Worm (Caenorhabditis elegans) whole organism, late embryonic: ENCODE data around the gene T25B6.4.

ENCODE experiments used
- K09A11.1 ChIP-seq: sonication (generic microtip); optimal IDR thresholded peaks from 2 replicates; lab custom pipeline; 2017; ENCODE audit warnings: antibody characterized with exemption, mild to moderate bottlenecking, missing genetic modification characterization, missing compliant biosample characterization; ENCODE audit not compliant: insufficient read depth
- T23F11.4 ChIP-seq: fragments of 200-800 bp; sonication (Bioruptor generic); optimal IDR thresholded peaks from 2 replicates; lab custom pipeline; 2018; ENCODE audit warnings: mild to moderate bottlenecking, missing genetic modification characterization, missing compliant biosample characterization
- ahr-1 ChIP-seq: sonication (generic microtip); optimal IDR thresholded peaks from 2 replicates; lab custom pipeline; 2016; ENCODE audit warnings: missing genetic modification characterization, missing compliant biosample characterization
- ceh-45 ChIP-seq: fragments of 200-800 bp; sonication (Bioruptor generic); IDR thresholded peaks from 2 replicates; pipeline ENCODE4 v1.3.6; 2022; ENCODE audit warnings: missing genetic modification reagents, missing genetic modification characterization, missing compliant biosample characterization
- pha-4 ChIP-seq: fragments of 150-350 bp; optimal IDR thresholded peaks from 2 replicates; lab custom pipeline; 2018; ENCODE audit warnings: missing biosample characterization, missing genetic modification reagents, missing genetic modification characterization
- pros-1 ChIP-seq: fragments of 150-350 bp; optimal IDR thresholded peaks from 2 replicates; lab custom pipeline; 2014; ENCODE audit warnings: missing biosample characterization, missing genetic modification reagents, missing genetic modification characterization

DNA sequence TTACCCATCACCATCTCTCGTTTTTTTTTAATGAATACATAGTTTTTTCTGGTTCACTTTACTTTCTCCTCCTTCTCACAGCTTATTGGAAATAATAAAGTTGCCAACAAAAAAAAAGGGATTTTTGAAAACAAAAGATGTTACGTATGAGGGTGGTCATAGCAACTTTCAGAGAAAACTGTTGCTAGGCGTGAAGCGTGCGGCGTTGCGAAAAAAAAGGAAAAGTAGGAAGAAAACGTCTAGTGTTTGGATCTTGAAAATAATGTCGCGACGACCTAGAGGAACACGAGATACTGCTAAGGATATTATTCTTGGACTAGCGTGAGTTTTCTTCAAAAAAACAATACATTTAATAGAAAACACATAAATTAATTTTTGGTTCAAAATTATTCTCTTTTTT, 16.7 kb upstream of the T25B6.4 start, which contains the start of gene C24A3.1:
- TF ChIP-seq ahr-1, result no peak
- TF ChIP-seq ceh-45, result no peak
- TF ChIP-seq pros-1, result no peak
- TF ChIP-seq pha-4 (tag; lab: Kevin White, UChicago), result no peak
- TF ChIP-seq K09A11.1 (tag; lab: Kevin White, UChicago), result no peak
- TF ChIP-seq T23F11.4, result no peak
